Fruit fly (Drosophila melanogaster) whole organism, embryonic: ENCODE measurements around the gene Cyp313a1.

Experiments used
- Atf3 ChIP-seq: fragments of 200-800 bp; sonication (Bioruptor generic); optimal IDR thresholded peaks from 3 replicates; lab custom pipeline; 2016; ENCODE audit warnings: missing biosample characterization, missing genetic modification characterization
- Atf6 ChIP-seq: fragments of 200-800 bp; sonication (Bioruptor generic); IDR thresholded peaks from 2 replicates; pipeline ENCODE4 v1.3.6; 2022; ENCODE audit warnings: missing biosample characterization, missing genetic modification characterization
- Bdp1 ChIP-seq: fragments of 200-800 bp; sonication (Bioruptor generic); optimal IDR thresholded peaks from 3 replicates; lab custom pipeline; 2016; ENCODE audit warnings: missing biosample characterization, missing genetic modification characterization
- Bteb2 ChIP-seq: fragments of 200-800 bp; sonication (Bioruptor generic); optimal IDR thresholded peaks from 2 replicates; lab custom pipeline; 2016; ENCODE audit warnings: missing biosample characterization, missing genetic modification characterization
- CG12071 ChIP-seq: fragments of 200-800 bp; sonication (Bioruptor generic); optimal IDR thresholded peaks from 3 replicates; lab custom pipeline; 2018; ENCODE audit warnings: missing biosample characterization, mild to moderate bottlenecking, missing genetic modification characterization
- CG13894 ChIP-seq: fragments of 200-800 bp; sonication (Bioruptor generic); optimal IDR thresholded peaks from 3 replicates; lab custom pipeline; 2018; ENCODE audit warnings: missing biosample characterization, mild to moderate bottlenecking, missing genetic modification characterization, moderate library complexity
- CG14050 ChIP-seq: fragments of 200-800 bp; sonication (Bioruptor generic); IDR thresholded peaks from 3 replicates; pipeline ENCODE4 v1.3.6; 2022; ENCODE audit warnings: missing biosample characterization, missing genetic modification characterization
- CG14667 ChIP-seq: fragments of 200-800 bp; sonication (Bioruptor generic); IDR thresholded peaks from 2 replicates; pipeline ENCODE4 v1.3.6; 2022; ENCODE audit warnings: missing biosample characterization, missing genetic modification characterization
- CG17359 ChIP-seq: fragments of 200-800 bp; sonication (Bioruptor generic); optimal IDR thresholded peaks from 3 replicates; lab custom pipeline; 2018; ENCODE audit warnings: missing biosample characterization, mild to moderate bottlenecking, missing genetic modification characterization, moderate library complexity
- CG17385 ChIP-seq: fragments of 200-800 bp; sonication (Bioruptor generic); optimal IDR thresholded peaks from 3 replicates; lab custom pipeline; 2018; ENCODE audit warnings: missing biosample characterization, mild to moderate bottlenecking, missing genetic modification characterization
- CG17829 ChIP-seq: fragments of 200-800 bp; optimal IDR thresholded peaks from 2 replicates; lab custom pipeline; 2019; ENCODE audit warnings: missing biosample characterization, mild to moderate bottlenecking, missing genetic modification characterization, moderate library complexity
- CG18262 ChIP-seq: fragments of 200-800 bp; optimal IDR thresholded peaks from 3 replicates; lab custom pipeline; 2019; ENCODE audit warnings: missing biosample characterization, mild to moderate bottlenecking, missing genetic modification characterization, moderate library complexity
- CG18599 ChIP-seq: fragments of 200-800 bp; sonication (Bioruptor generic); optimal IDR thresholded peaks from 3 replicates; lab custom pipeline; 2017; ENCODE audit warnings: missing biosample characterization, missing genetic modification characterization, mild to moderate bottlenecking, moderate library complexity, missing genetic modification reagents
- CG2199 ChIP-seq: fragments of 200-800 bp; sonication (Bioruptor generic); IDR thresholded peaks from 3 replicates; pipeline ENCODE4 v1.3.6; 2022; ENCODE audit warnings: missing biosample characterization, missing genetic modification characterization
- CG2678 ChIP-seq: fragments of 200-800 bp; sonication (Bioruptor generic); optimal IDR thresholded peaks from 3 replicates; lab custom pipeline; 2019; ENCODE audit warnings: missing biosample characterization, mild to moderate bottlenecking, missing genetic modification characterization, moderate library complexity
- CG30020 ChIP-seq: fragments of 200-800 bp; optimal IDR thresholded peaks from 2 replicates; lab custom pipeline; 2019; ENCODE audit warnings: missing biosample characterization, mild to moderate bottlenecking, missing genetic modification characterization, moderate library complexity
- CG31441 ChIP-seq: fragments of 200-800 bp; sonication (Bioruptor generic); IDR thresholded peaks from 2 replicates; pipeline ENCODE4 v1.3.6; 2022; ENCODE audit warnings: missing biosample characterization, missing genetic modification characterization
- CG34224 ChIP-seq: fragments of 200-800 bp; sonication (Bioruptor generic); IDR thresholded peaks from 3 replicates; pipeline ENCODE4 v1.3.6; 2022; ENCODE audit warnings: missing biosample characterization, missing genetic modification characterization; ENCODE audit not compliant: partially characterized antibody
- CG34376 ChIP-seq: fragments of 200-800 bp; sonication (Bioruptor generic); optimal IDR thresholded peaks from 2 replicates; lab custom pipeline; 2018; ENCODE audit warnings: missing biosample characterization, mild to moderate bottlenecking, missing genetic modification characterization
- CG4404 ChIP-seq: fragments of 200-800 bp; sonication (Bioruptor generic); IDR thresholded peaks from 2 replicates; pipeline ENCODE4 v1.3.6; 2022; ENCODE audit warnings: missing biosample characterization, missing genetic modification characterization
- CG4730 ChIP-seq: fragments of 200-800 bp; sonication (Bioruptor generic); IDR thresholded peaks from 2 replicates; pipeline ENCODE4 v1.3.6; 2022; ENCODE audit warnings: missing biosample characterization, missing genetic modification characterization
- CG7745 ChIP-seq: fragments of 200-800 bp; sonication (Bioruptor generic); optimal IDR thresholded peaks from 2 replicates; lab custom pipeline; 2018; ENCODE audit warnings: missing biosample characterization, mild to moderate bottlenecking, missing genetic modification characterization, moderate library complexity
- CG8089 ChIP-seq: fragments of 200-800 bp; sonication (Bioruptor generic); optimal IDR thresholded peaks from 3 replicates; lab custom pipeline; 2016; ENCODE audit warnings: missing biosample characterization, missing genetic modification characterization
- CG8290 ChIP-seq, 3 experiments: fragments of 200-800 bp; sonication (Bioruptor generic); optimal IDR thresholded peaks; 2 replicates each; lab custom pipeline; 2016 to 2019; ENCODE audit warnings: missing biosample characterization in 3 of 3, missing genetic modification characterization in 3 of 3, mild to moderate bottlenecking in 2 of 3, moderate library complexity in 1 of 3
- CG9215 ChIP-seq: fragments of 200-800 bp; sonication (Bioruptor generic); IDR thresholded peaks from 2 replicates; pipeline ENCODE4 v1.3.6; 2022; ENCODE audit warnings: missing biosample characterization, missing genetic modification characterization
- Fer1 ChIP-seq: fragments of 200-800 bp; sonication (Bioruptor generic); optimal IDR thresholded peaks from 2 replicates; lab custom pipeline; 2017; ENCODE audit warnings: missing biosample characterization, mild to moderate bottlenecking, missing genetic modification characterization
- Hand ChIP-seq: fragments of 200-800 bp; sonication (Bioruptor generic); optimal IDR thresholded peaks from 2 replicates; lab custom pipeline; 2017; ENCODE audit warnings: mild to moderate bottlenecking, missing biosample characterization, missing genetic modification reagents, missing genetic modification characterization
- Hmx ChIP-seq: fragments of 200-800 bp; sonication (Bioruptor generic); optimal IDR thresholded peaks from 2 replicates; lab custom pipeline; 2016; ENCODE audit warnings: missing biosample characterization, missing genetic modification characterization
- Lpt ChIP-seq: fragments of >200 bp; optimal IDR thresholded peaks from 2 replicates; lab custom pipeline; 2018; ENCODE audit warnings: missing biosample characterization, missing genetic modification characterization
- MTF-1 ChIP-seq: fragments of 200-800 bp; sonication (Bioruptor generic); optimal IDR thresholded peaks from 2 replicates; lab custom pipeline; 2018; ENCODE audit warnings: missing biosample characterization, mild to moderate bottlenecking, missing genetic modification characterization, borderline replicate concordance
- NC2α ChIP-seq: fragments of 200-800 bp; sonication (Bioruptor generic); optimal IDR thresholded peaks from 2 replicates; lab custom pipeline; 2016; ENCODE audit warnings: missing biosample characterization, missing genetic modification characterization
- al ChIP-seq: fragments of 200-800 bp; sonication (Bioruptor generic); IDR thresholded peaks from 2 replicates; pipeline ENCODE4 v1.3.6; 2022; ENCODE audit warnings: missing biosample characterization, missing genetic modification characterization
- amos ChIP-seq: fragments of 200-800 bp; sonication (Bioruptor generic); IDR thresholded peaks from 2 replicates; pipeline ENCODE4 v1.3.6; 2022; ENCODE audit warnings: missing biosample characterization, missing genetic modification characterization; ENCODE audit not compliant: partially characterized antibody
- bigmax ChIP-seq: fragments of 200-800 bp; sonication (Bioruptor generic); optimal IDR thresholded peaks from 2 replicates; lab custom pipeline; 2018; ENCODE audit warnings: missing biosample characterization, mild to moderate bottlenecking, missing genetic modification characterization
- chm ChIP-seq: fragments of 200-800 bp; sonication (Bioruptor generic); IDR thresholded peaks from 2 replicates; pipeline ENCODE4 v1.3.6; 2022; ENCODE audit warnings: missing biosample characterization, missing genetic modification characterization
- crp ChIP-seq, 2 experiments: fragments of 200-800 bp; sonication (Bioruptor generic); optimal IDR thresholded peaks; 2 replicates in 1 of 2; 3 replicates in 1 of 2; lab custom pipeline; 2017; ENCODE audit warnings: missing biosample characterization in 2 of 2, missing genetic modification characterization in 2 of 2, mild to moderate bottlenecking in 1 of 2, moderate library complexity in 1 of 2
- disco-r ChIP-seq: fragments of 200-800 bp; sonication (Bioruptor generic); optimal IDR thresholded peaks from 2 replicates; lab custom pipeline; 2016; ENCODE audit warnings: missing biosample characterization, missing genetic modification characterization
- emc ChIP-seq: fragments of 200-800 bp; sonication (Bioruptor generic); optimal IDR thresholded peaks from 2 replicates; lab custom pipeline; 2016; ENCODE audit warnings: missing biosample characterization, missing genetic modification characterization
- fu2 ChIP-seq: fragments of 200-800 bp; sonication (Bioruptor generic); optimal IDR thresholded peaks from 2 replicates; lab custom pipeline; 2016; ENCODE audit warnings: missing biosample characterization, missing genetic modification characterization
- her ChIP-seq: fragments of 200-800 bp; sonication (Bioruptor generic); optimal IDR thresholded peaks from 2 replicates; lab custom pipeline; 2016; ENCODE audit warnings: missing biosample characterization, missing genetic modification characterization
- lab ChIP-seq: fragments of 200-800 bp; sonication (Bioruptor generic); optimal IDR thresholded peaks from 3 replicates; lab custom pipeline; 2017; ENCODE audit warnings: missing biosample characterization, missing genetic modification characterization, mild to moderate bottlenecking, moderate library complexity, missing genetic modification reagents
- mld ChIP-seq: fragments of 200-800 bp; sonication (Bioruptor generic); IDR thresholded peaks from 3 replicates; pipeline ENCODE4 v1.3.6; 2022; ENCODE audit warnings: missing biosample characterization, missing genetic modification characterization; ENCODE audit not compliant: partially characterized antibody
- nau ChIP-seq: fragments of 200-800 bp; sonication (Bioruptor generic); optimal IDR thresholded peaks from 3 replicates; lab custom pipeline; 2017; ENCODE audit warnings: missing biosample characterization, mild to moderate bottlenecking, missing genetic modification characterization, missing genetic modification reagents
- pzg ChIP-seq: fragments of 200-800 bp; sonication (Bioruptor generic); optimal IDR thresholded peaks from 3 replicates; lab custom pipeline; 2018; ENCODE audit warnings: missing biosample characterization, mild to moderate bottlenecking, missing genetic modification characterization, moderate library complexity
- sima ChIP-seq: fragments of 200-800 bp; sonication (Bioruptor generic); optimal IDR thresholded peaks from 2 replicates; lab custom pipeline; 2016; ENCODE audit warnings: missing biosample characterization, missing genetic modification characterization
- sisA ChIP-seq: fragments of 200-800 bp; sonication (Bioruptor generic); IDR thresholded peaks from 2 replicates; pipeline ENCODE4 v1.3.6; 2022; ENCODE audit warnings: missing biosample characterization, missing genetic modification characterization
- slbo ChIP-seq: fragments of 200-800 bp; sonication (Bioruptor generic); IDR thresholded peaks from 2 replicates; pipeline ENCODE4 v1.3.6; 2022; ENCODE audit warnings: missing biosample characterization, missing genetic modification characterization
- sr ChIP-seq: fragments of 200-800 bp; sonication (Bioruptor generic); IDR thresholded peaks from 3 replicates; pipeline ENCODE4 v1.3.6; 2022; ENCODE audit warnings: missing biosample characterization, missing genetic modification characterization
- trh ChIP-seq: fragments of 200-800 bp; sonication (Bioruptor generic); optimal IDR thresholded peaks from 2 replicates; lab custom pipeline; 2016; ENCODE audit warnings: missing biosample characterization, missing genetic modification characterization
- yki ChIP-seq: fragments of >200 bp; optimal IDR thresholded peaks from 3 replicates; lab custom pipeline; 2018
- zfh2 ChIP-seq: fragments of 200-800 bp; sonication (Bioruptor generic); optimal IDR thresholded peaks from 2 replicates; lab custom pipeline; 2016; ENCODE audit warnings: missing biosample characterization, missing genetic modification characterization

Gene Cyp313a1

DNA sequence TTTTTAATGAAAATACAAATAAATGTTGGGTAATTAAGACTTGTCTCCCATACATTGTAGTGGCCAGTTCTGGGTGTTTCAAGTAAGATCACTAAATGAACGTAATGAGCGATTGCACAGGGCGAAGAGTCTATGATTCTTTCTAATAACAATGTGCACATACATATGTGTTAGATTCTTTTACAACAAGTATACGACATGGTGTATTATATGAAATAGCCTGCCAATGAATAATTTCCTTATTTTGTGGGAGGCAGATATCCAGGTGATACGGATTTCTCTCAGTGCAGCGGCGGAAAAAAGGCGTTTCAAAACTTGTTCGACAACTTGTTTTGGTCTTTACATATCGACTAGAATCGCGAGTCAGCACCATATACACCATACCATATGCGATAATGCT, 47.3 kb upstream of the Cyp313a1 start (continued):
- no peak for TF ChIP-seq bigmax
- TF ChIP-seq zfh2 (GFP tag; lab: Kevin White, UChicago), result peak; percentile 47
- peak; percentile 13 for TF ChIP-seq emc (GFP tag; lab: Kevin White, UChicago)
- peak; percentile 66; the same call in 1 of the 2 replicates for TF ChIP-seq al
- TF ChIP-seq her, result peak; percentile 56
- TF ChIP-seq CG13894 (tag; lab: Kevin White, UChicago), result no peak
- no peak for TF ChIP-seq Lpt (GFP tag; lab: Kevin White, UChicago)
- TF ChIP-seq chm (GFP tag; lab: Robert Waterston, UW), result no peak
- no peak for TF ChIP-seq pzg (GFP tag; lab: Kevin White, UChicago)
- TF ChIP-seq CG2199, result peak; percentile 50; the same call in 2 of the 3 replicates
- TF ChIP-seq sima, result no peak
- no peak for TF ChIP-seq CG34376 (GFP tag; lab: Kevin White, UChicago)
- no peak for TF ChIP-seq amos (GFP tag; lab: Robert Waterston, UW)
- peak; percentile 74 for TF ChIP-seq lab (GFP tag; lab: Kevin White, UChicago)
- 0 out of 2 replicates have a peak, but pooled peaks have one; percentile 22 for TF ChIP-seq CG14667 (GFP tag; lab: Robert Waterston, UW)
- TF ChIP-seq crp (GFP tag; optimal IDR thresholded peaks at IDR 0.05; lab: Kevin White, UChicago), result no peak
- TF ChIP-seq mld (GFP tag; lab: Robert Waterston, UW), result no peak
- TF ChIP-seq CG14050 (GFP tag; lab: Robert Waterston, UW), result 0 out of 3 replicates have a peak, but pooled peaks have one; percentile 31
- TF ChIP-seq Atf3, result no peak
- TF ChIP-seq CG17829, result peak; percentile 32
- no peak for TF ChIP-seq CG8089
- no peak for TF ChIP-seq MTF-1
- peak; percentile 46 for TF ChIP-seq CG17359 (tag; lab: Kevin White, UChicago)
- no peak for TF ChIP-seq yki (lab: Kevin White, UChicago)
- no peak for TF ChIP-seq sr
- TF ChIP-seq sisA, result peak; percentile 49
- peak; percentile 34 for TF ChIP-seq disco-r (GFP tag; lab: Kevin White, UChicago)
- TF ChIP-seq CG7745 (tag; lab: Kevin White, UChicago), result no peak
- TF ChIP-seq Bdp1 (GFP tag; lab: Kevin White, UChicago), result peak; percentile 15
- peak; percentile 55 for TF ChIP-seq CG18599 (GFP tag; lab: Kevin White, UChicago)
- TF ChIP-seq Atf6 (GFP tag; lab: Robert Waterston, UW), result peak; percentile 65
- peak; percentile 64 for TF ChIP-seq CG2678
- TF ChIP-seq CG8290 (GFP tag; optimal IDR thresholded peaks at IDR 0.05; lab: Kevin White, UChicago), result no peak
- TF ChIP-seq CG8290 (tag; optimal IDR thresholded peaks at IDR 0.05; lab: Kevin White, UChicago), result peak in 1 of 2 experiments; percentile 83
- TF ChIP-seq Bteb2 (GFP tag; lab: Kevin White, UChicago), result peak; percentile 63
- no peak for TF ChIP-seq Hmx
- TF ChIP-seq CG17385 (GFP tag; lab: Kevin White, UChicago), result peak; percentile 21
- TF ChIP-seq nau (GFP tag; lab: Kevin White, UChicago), result no peak
- peak; percentile 88 for TF ChIP-seq slbo (GFP tag; lab: Robert Waterston, UW)
- TF ChIP-seq fu2 (GFP tag; lab: Kevin White, UChicago), result peak; percentile 52
- TF ChIP-seq CG4730 (GFP tag; lab: Robert Waterston, UW), result no peak
- TF ChIP-seq CG30020 (tag; lab: Kevin White, UChicago), result no peak
- no peak for TF ChIP-seq CG34224
- peak; percentile 23 for TF ChIP-seq Hand
- peak; percentile 34 for TF ChIP-seq CG18262 (tag; lab: Kevin White, UChicago)
- 0 out of 2 replicates have a peak, but pooled peaks have one; percentile 13 for TF ChIP-seq CG4404 (GFP tag; lab: Robert Waterston, UW)
- peak; percentile 43 for TF ChIP-seq Fer1 (GFP tag; lab: Kevin White, UChicago)
- peak; percentile 45 for TF ChIP-seq CG12071 (GFP tag; lab: Kevin White, UChicago)
- TF ChIP-seq CG31441 (GFP tag; lab: Robert Waterston, UW), result peak; percentile 46
- TF ChIP-seq NC2α, result no peak
- TF ChIP-seq trh, result no peak
- TF ChIP-seq CG9215 (GFP tag; lab: Robert Waterston, UW), result peak; percentile 51; the same call in 1 of the 2 replicates
